Fruit fly (Drosophila melanogaster): ENCODE measurements around the gene CG12643.

The CG12643 gene

DNA sequence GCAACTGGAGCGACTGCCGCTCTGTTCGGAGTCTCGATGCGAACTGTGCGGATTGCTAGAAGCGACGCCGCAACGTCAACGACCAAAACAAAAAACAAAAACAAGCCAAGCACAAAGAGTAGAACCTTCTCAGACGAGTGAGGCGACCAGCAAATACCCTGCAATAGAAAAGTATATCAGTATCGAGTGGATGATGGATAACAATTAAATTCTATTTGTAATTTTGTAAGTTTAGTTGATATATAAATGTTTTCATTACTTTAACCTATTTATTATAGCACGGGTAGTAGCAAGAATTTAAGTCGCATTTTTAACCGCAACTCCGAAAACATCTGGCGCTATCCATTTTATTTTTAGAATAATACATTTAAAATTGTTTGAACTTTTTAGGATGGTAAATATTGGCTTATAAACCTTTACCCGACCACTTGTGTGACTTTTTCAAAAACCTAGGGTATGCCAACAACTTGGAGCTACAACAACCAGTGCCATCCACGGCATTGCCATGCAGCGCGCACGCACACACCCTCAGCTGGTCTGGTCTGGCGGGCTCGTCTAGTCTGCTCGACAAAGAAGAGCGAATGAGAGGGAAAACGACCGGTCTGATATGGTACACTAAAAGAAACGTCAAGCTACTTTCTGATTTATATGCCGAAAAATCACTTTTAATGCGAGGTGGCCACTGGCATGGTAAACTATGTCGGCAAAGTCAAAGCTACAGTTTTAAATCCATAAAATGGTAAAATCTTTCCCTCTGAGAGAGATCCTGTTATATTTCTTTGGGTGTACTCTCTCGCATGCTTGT lies at the start of gene CG12643:
Gene CG12643 (minus strand): TSS at position 51 of the 805 bp plus-strand sequence.
- TF ChIP-seq CG11617 (GFP tag; optimal IDR thresholded peaks at IDR 0.05) (peak; percentile 92), tj (GFP tag; optimal IDR thresholded peaks at IDR 0.05) (peak; percentile 73), CG1620 (GFP tag; optimal IDR thresholded peaks at IDR 0.05) (peak; percentile 47), Hr96 (GFP tag; optimal IDR thresholded peaks at IDR 0.05) (peak; percentile 77), pad (GFP tag; optimal IDR thresholded peaks at IDR 0.05) (peak; percentile 75), cic (GFP tag; optimal IDR thresholded peaks at IDR 0.05) (peak; percentile 54), CG5204 (GFP tag; optimal IDR thresholded peaks at IDR 0.05) (peak; percentile 72), CG7101 (tag; optimal IDR thresholded peaks at IDR 0.05) (peak; percentile 77), cnc (optimal IDR thresholded peaks at IDR 0.05) (no peak), Mnt (GFP tag; optimal IDR thresholded peaks at IDR 0.05) (peak; percentile 61), toe (GFP tag; optimal IDR thresholded peaks at IDR 0.05) (peak; percentile 27), ovo (GFP tag; optimal IDR thresholded peaks at IDR 0.05) (no peak), Clk (GFP tag; optimal IDR thresholded peaks at IDR 0.05) (peak; percentile 64), kay (GFP tag; ENCODE audit: borderline replicate concordance) (peak; percentile 73), CG14711 (tag; optimal IDR thresholded peaks at IDR 0.05) (peak; percentile 59), Crg-1 (GFP tag; optimal IDR thresholded peaks at IDR 0.05) (peak; percentile 18), CG33017 (tag; optimal IDR thresholded peaks at IDR 0.05) (peak; percentile 42), CG7045 (GFP tag; optimal IDR thresholded peaks at IDR 0.05) (peak; percentile 66), CG12768 (GFP tag; optimal IDR thresholded peaks at IDR 0.05) (peak; percentile 70), bab1 (GFP tag; optimal IDR thresholded peaks at IDR 0.05) (peak; percentile 64)

DNA sequence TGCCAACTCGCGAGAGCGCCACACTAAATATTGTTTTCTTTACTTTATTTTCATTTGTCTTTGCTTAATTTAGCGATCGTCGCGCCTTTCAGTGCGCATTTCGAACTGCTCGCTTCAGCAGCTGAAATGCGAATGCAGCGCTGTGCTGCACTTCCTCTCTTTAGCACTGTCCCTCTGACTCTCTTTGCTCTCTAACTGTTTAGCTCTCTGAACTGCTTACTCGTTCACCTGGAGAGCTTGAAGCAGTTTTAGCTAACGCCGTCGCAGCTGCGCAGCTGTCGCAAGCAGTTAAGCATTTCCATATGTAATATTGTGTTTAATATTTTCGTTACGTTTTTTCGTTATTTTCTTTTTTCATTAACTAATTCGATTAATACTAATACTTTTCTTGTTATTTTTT lies 43.9 kb upstream of the CG12643 start:
- TF ChIP-seq Hr96 (GFP tag; optimal IDR thresholded peaks at IDR 0.05) (no peak), CG1620 (GFP tag; optimal IDR thresholded peaks at IDR 0.05) (no peak), cic (GFP tag; optimal IDR thresholded peaks at IDR 0.05) (no peak), pad (GFP tag; optimal IDR thresholded peaks at IDR 0.05) (no peak), kay (GFP tag; ENCODE audit: borderline replicate concordance) (no peak), toe (GFP tag; optimal IDR thresholded peaks at IDR 0.05) (no peak), ovo (GFP tag; optimal IDR thresholded peaks at IDR 0.05) (no peak), CG7045 (GFP tag; optimal IDR thresholded peaks at IDR 0.05) (no peak), CG12768 (GFP tag; optimal IDR thresholded peaks at IDR 0.05) (no peak), Crg-1 (GFP tag; optimal IDR thresholded peaks at IDR 0.05) (no peak)

DNA sequence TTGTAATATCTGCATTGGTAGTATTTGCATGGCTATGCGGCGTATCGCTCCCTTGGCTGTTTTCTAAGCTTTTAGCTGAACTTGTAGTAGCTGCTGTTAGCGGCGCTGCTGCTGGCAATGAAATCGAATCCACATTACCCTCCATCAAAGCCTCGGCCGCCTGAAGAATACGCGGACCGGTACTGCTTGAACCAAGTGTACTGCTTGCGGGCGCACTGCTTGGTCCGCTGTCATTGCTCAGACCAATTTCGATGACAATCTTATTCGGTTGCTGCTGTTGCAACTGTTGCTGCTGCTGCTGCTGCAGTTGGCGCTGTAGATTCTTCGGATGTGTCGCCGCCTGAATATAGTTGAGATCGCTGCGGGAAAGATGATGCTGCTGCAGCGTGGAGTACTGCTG lies 42.9 kb upstream of the CG12643 start:
- TF ChIP-seq kay (GFP tag; ENCODE audit: borderline replicate concordance) (no peak), CG12768 (GFP tag; optimal IDR thresholded peaks at IDR 0.05) (no peak), CG7101 (tag; optimal IDR thresholded peaks at IDR 0.05) (no peak), cnc (optimal IDR thresholded peaks at IDR 0.05) (no peak), Clk (GFP tag; optimal IDR thresholded peaks at IDR 0.05) (no peak), CG5204 (GFP tag; optimal IDR thresholded peaks at IDR 0.05) (no peak), tj (GFP tag; optimal IDR thresholded peaks at IDR 0.05) (no peak), CG7045 (GFP tag; optimal IDR thresholded peaks at IDR 0.05) (no peak), CG33017 (tag; optimal IDR thresholded peaks at IDR 0.05) (no peak), pad (GFP tag; optimal IDR thresholded peaks at IDR 0.05) (no peak), ovo (GFP tag; optimal IDR thresholded peaks at IDR 0.05) (no peak), CG14711 (tag; optimal IDR thresholded peaks at IDR 0.05) (no peak), toe (GFP tag; optimal IDR thresholded peaks at IDR 0.05) (no peak), cic (GFP tag; optimal IDR thresholded peaks at IDR 0.05) (no peak), Mnt (GFP tag; optimal IDR thresholded peaks at IDR 0.05) (no peak), bab1 (GFP tag; optimal IDR thresholded peaks at IDR 0.05) (no peak)

DNA sequence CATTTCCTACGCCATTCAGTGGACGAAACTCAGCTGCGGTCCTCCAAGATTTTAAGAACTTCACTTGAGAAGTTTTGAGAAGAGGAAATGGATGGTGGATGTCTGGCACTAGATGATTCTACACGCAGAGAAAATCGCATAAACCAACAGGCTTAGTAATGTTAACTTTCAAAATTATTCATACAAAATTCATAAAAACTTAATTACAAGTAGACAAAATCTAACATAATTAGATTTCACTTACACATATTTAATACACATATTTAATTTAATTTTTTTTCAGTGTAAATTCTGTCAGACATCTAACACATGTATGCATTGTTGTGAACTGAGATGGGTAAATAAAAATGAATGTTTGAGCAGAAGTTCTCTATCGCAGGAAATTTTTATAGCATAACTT lies 35.1 kb upstream of the CG12643 start:
- TF ChIP-seq tj (GFP tag; optimal IDR thresholded peaks at IDR 0.05), result no peak
- TF ChIP-seq ovo (GFP tag; optimal IDR thresholded peaks at IDR 0.05), result no peak
- no peak for TF ChIP-seq CG14711 (tag; optimal IDR thresholded peaks at IDR 0.05)
- peak; percentile 29 for TF ChIP-seq kay (GFP tag; ENCODE audit: borderline replicate concordance)
- TF ChIP-seq cnc (optimal IDR thresholded peaks at IDR 0.05), result no peak

DNA sequence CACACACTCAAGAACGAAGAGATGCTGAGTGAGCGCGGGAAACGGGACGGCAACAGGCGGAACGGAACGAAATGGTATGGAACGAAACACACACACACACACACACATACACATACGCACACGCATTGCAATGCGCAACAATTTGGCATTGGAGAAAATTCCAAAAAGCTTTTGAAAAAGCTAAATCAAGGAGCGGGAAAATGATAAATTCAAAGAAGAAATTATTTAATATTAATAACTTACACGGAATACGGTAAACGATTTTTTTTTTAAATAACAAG lies 25.6 kb upstream of the CG12643 start:
- TF ChIP-seq ovo (GFP tag; optimal IDR thresholded peaks at IDR 0.05) (no peak), Hr96 (GFP tag; optimal IDR thresholded peaks at IDR 0.05) (no peak), CG5204 (GFP tag; optimal IDR thresholded peaks at IDR 0.05) (no peak), pad (GFP tag; optimal IDR thresholded peaks at IDR 0.05) (no peak), kay (GFP tag; ENCODE audit: borderline replicate concordance) (no peak), tj (GFP tag; optimal IDR thresholded peaks at IDR 0.05) (no peak), cic (GFP tag; optimal IDR thresholded peaks at IDR 0.05) (no peak), CG11617 (GFP tag; optimal IDR thresholded peaks at IDR 0.05) (no peak), CG7101 (tag; optimal IDR thresholded peaks at IDR 0.05) (no peak), CG33017 (tag; optimal IDR thresholded peaks at IDR 0.05) (no peak), Clk (GFP tag; optimal IDR thresholded peaks at IDR 0.05) (no peak), CG7045 (GFP tag; optimal IDR thresholded peaks at IDR 0.05) (no peak), toe (GFP tag; optimal IDR thresholded peaks at IDR 0.05) (no peak), CG14711 (tag; optimal IDR thresholded peaks at IDR 0.05) (no peak), bab1 (GFP tag; optimal IDR thresholded peaks at IDR 0.05) (no peak), Mnt (GFP tag; optimal IDR thresholded peaks at IDR 0.05) (no peak), Crg-1 (GFP tag; optimal IDR thresholded peaks at IDR 0.05) (no peak)

Data from whole organism, adult.